Fruit fly (Drosophila melanogaster) S2 (cell line): ENCODE measurements around the gene Patj.

Experiments
- CG8478 ChIP-seq: fragments of >200 bp; optimal IDR thresholded peaks from 2 replicates; lab custom pipeline; 2018
- CTCF ChIP-seq, 2 experiments: fragments of >200 bp; optimal IDR thresholded peaks; 2 replicates each; lab custom pipeline; 2018

dm6 chr3L:1784092-1784491 lies 14.5 kb upstream of the Patj start:
- no peak for TF ChIP-seq CG8478
- TF ChIP-seq CTCF (optimal IDR thresholded peaks at IDR 0.05; lab: Kevin White, UChicago) = no peak
